Worm (Caenorhabditis elegans) whole organism, young adult: Measurements from ENCODE around the gene C04E12.2.

Source experiments
- F23B12.7 ChIP-seq: sonication (generic microtip); optimal IDR thresholded peaks from 2 replicates; lab custom pipeline; 2017; ENCODE audit warnings: missing genetic modification characterization, mild to moderate bottlenecking, missing compliant biosample characterization, antibody characterized with exemption, moderate library complexity; ENCODE audit not compliant: insufficient read depth
- F33H1.4 ChIP-seq: fragments of 200-800 bp; sonication (Bioruptor generic); IDR thresholded peaks from 2 replicates; pipeline ENCODE4 v1.3.6; 2022; ENCODE audit warnings: missing genetic modification reagents, missing genetic modification characterization, missing compliant biosample characterization
- T07F8.4 ChIP-seq: sonication (generic microtip); optimal IDR thresholded peaks from 2 replicates; lab custom pipeline; 2016; ENCODE audit warnings: mild to moderate bottlenecking, missing genetic modification characterization, moderate library complexity, missing compliant biosample characterization
- Y53F4B.3 ChIP-seq: fragments of 200-800 bp; sonication (Bioruptor generic); IDR thresholded peaks from 2 replicates; pipeline ENCODE4 v1.3.6; 2022; ENCODE audit warnings: missing genetic modification reagents, missing genetic modification characterization, missing compliant biosample characterization
- efl-1 ChIP-seq: fragments of 150-350 bp; optimal IDR thresholded peaks from 2 replicates; lab custom pipeline; 2014; ENCODE audit warnings: missing biosample characterization, missing genetic modification reagents, missing genetic modification characterization
- nhr-27 ChIP-seq: fragments of 200-800 bp; sonication (Bioruptor generic); optimal IDR thresholded peaks from 2 replicates; lab custom pipeline; 2018; ENCODE audit warnings: mild to moderate bottlenecking, missing genetic modification characterization, moderate library complexity, missing compliant biosample characterization

Gene C04E12.2

DNA sequence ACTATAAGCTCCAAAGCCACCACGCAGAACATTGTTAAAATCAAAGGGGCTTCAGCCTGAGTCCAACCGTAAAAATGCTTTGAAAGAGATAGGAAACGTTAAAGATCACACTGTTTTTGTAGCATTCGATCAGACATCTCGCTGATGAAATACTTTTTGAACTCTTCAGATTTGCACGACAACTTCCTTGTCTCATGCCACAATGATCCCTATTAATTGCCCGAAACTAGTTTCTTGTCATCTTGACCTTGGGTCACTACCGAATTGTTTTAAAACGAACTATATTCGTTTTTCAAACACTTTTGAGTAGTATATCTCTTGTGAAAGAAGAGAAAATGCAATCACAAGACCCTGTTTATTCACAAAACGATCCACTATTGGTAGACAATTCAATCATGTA lies 50.1 kb downstream of the C04E12.2 start, which contains the start of gene T20D4.3:
TSS of gene T20D4.3 (plus strand) at position 301 of the 400 bp plus-strand sequence.
- TF ChIP-seq Y53F4B.3 (GFP tag; lab: Robert Waterston, UW): no peak
- TF ChIP-seq nhr-27 (tag; lab: Kevin White, UChicago): no peak
- TF ChIP-seq F23B12.7 (tag; lab: Kevin White, UChicago): no peak
- no peak for TF ChIP-seq F33H1.4
- TF ChIP-seq T07F8.4 (tag; lab: Kevin White, UChicago): no peak
- no peak for TF ChIP-seq efl-1 (GFP tag; lab: Kevin White, UChicago)
